Worm (Caenorhabditis elegans) whole organism, late embryonic: ENCODE data around the gene ZK686.6.

ENCODE experiments used
- ceh-19 ChIP-seq: fragments of 200-800 bp; sonication (Bioruptor generic); optimal IDR thresholded peaks from 2 replicates; lab custom pipeline; 2018; ENCODE audit warnings: mild to moderate bottlenecking, missing genetic modification characterization, missing compliant biosample characterization
- ceh-48 ChIP-seq: sonication (generic microtip); optimal IDR thresholded peaks from 2 replicates; lab custom pipeline; 2016; ENCODE audit warnings: missing genetic modification characterization, inconsistent platforms, missing compliant biosample characterization
- ceh-6 ChIP-seq: fragments of 200-800 bp; sonication (Bioruptor generic); optimal IDR thresholded peaks from 2 replicates; lab custom pipeline; 2018; ENCODE audit warnings: mild to moderate bottlenecking, missing genetic modification characterization, missing compliant biosample characterization
- dmd-4 ChIP-seq: sonication (generic microtip); optimal IDR thresholded peaks from 2 replicates; lab custom pipeline; 2016; ENCODE audit warnings: borderline replicate concordance, missing genetic modification characterization, missing compliant biosample characterization
- elt-2 ChIP-seq: sonication (generic microtip); optimal IDR thresholded peaks from 2 replicates; lab custom pipeline; 2016; ENCODE audit warnings: missing genetic modification reagents, missing genetic modification characterization, missing compliant biosample characterization
- fkh-6 ChIP-seq: sonication (generic microtip); optimal IDR thresholded peaks from 2 replicates; lab custom pipeline; 2016; ENCODE audit warnings: missing genetic modification characterization, missing compliant biosample characterization
- gmeb-2 ChIP-seq: sonication (generic microtip); optimal IDR thresholded peaks from 2 replicates; lab custom pipeline; 2016; ENCODE audit warnings: missing genetic modification characterization, inconsistent platforms, missing compliant biosample characterization
- lim-6 ChIP-seq: sonication (generic microtip); optimal IDR thresholded peaks from 2 replicates; lab custom pipeline; 2016; ENCODE audit warnings: missing genetic modification characterization, missing compliant biosample characterization
- madf-2 ChIP-seq: sonication (generic microtip); optimal IDR thresholded peaks from 2 replicates; lab custom pipeline; 2017; ENCODE audit warnings: missing genetic modification characterization, missing compliant biosample characterization
- nfya-1 ChIP-seq: sonication (generic microtip); optimal IDR thresholded peaks from 2 replicates; lab custom pipeline; 2017; ENCODE audit warnings: missing genetic modification characterization, mild to moderate bottlenecking, missing compliant biosample characterization, antibody characterized with exemption, moderate library complexity
- nhr-11 ChIP-seq: fragments of 150-350 bp; optimal IDR thresholded peaks from 2 replicates; lab custom pipeline; 2014; ENCODE audit warnings: missing biosample characterization, missing genetic modification characterization
- tbx-2 ChIP-seq: sonication (generic microtip); optimal IDR thresholded peaks from 2 replicates; lab custom pipeline; 2016; ENCODE audit warnings: missing genetic modification characterization, missing compliant biosample characterization
- zip-5 ChIP-seq: sonication (generic microtip); optimal IDR thresholded peaks from 2 replicates; lab custom pipeline; 2016; ENCODE audit warnings: missing genetic modification characterization, missing compliant biosample characterization

The ZK686.6 gene

DNA sequence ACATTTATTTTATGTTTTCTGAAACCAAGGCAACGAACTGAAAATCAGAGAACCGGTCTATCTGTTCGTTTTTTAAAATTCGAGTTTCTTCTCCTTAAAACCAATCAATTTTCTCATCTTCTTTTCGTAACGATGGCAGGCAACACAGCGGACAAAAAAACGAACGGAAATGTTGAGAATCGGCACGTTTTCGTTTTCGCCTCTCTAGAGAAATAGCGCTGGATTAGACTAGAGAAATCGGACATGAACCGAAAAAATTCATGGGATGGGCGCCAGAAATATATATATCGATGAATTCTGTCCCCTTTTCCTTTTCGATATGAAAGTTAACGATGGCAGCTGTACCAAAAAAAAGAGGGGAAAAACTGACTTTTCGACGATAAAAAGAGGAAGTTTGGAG lies 50.4 kb downstream of the ZK686.6 start:
- TF ChIP-seq ceh-48 (tag; lab: Kevin White, UChicago) (no peak), ceh-6 (GFP tag; lab: Kevin White, UChicago) (no peak), elt-2 (tag; lab: Kevin White, UChicago) (no peak), nfya-1 (tag; lab: Kevin White, UChicago) (no peak), dmd-4 (tag; lab: Kevin White, UChicago) (no peak), madf-2 (tag; lab: Kevin White, UChicago) (no peak), nhr-11 (no peak), lim-6 (tag; lab: Kevin White, UChicago) (no peak), zip-5 (tag; lab: Kevin White, UChicago) (no peak), gmeb-2 (tag; lab: Kevin White, UChicago) (no peak), ceh-19 (no peak), fkh-6 (tag; lab: Kevin White, UChicago) (no peak), tbx-2 (tag; lab: Kevin White, UChicago) (no peak)
